Fruit fly (Drosophila melanogaster) whole organism, embryonic: Measurements from ENCODE around the gene CycB3.

Experiments used
- CG10267 ChIP-seq: fragments of 200-800 bp; sonication (Bioruptor generic); optimal IDR thresholded peaks from 2 replicates; lab custom pipeline; 2018; ENCODE audit warnings: missing biosample characterization, mild to moderate bottlenecking, missing genetic modification characterization, moderate library complexity
- CG11456 ChIP-seq: fragments of 200-800 bp; sonication (Bioruptor generic); IDR thresholded peaks from 3 replicates; pipeline ENCODE4 v1.3.6; 2022; ENCODE audit warnings: missing biosample characterization, missing genetic modification characterization
- CG12219 ChIP-seq: fragments of 200-800 bp; sonication (Bioruptor generic); optimal IDR thresholded peaks from 3 replicates; lab custom pipeline; 2018; ENCODE audit warnings: missing biosample characterization, mild to moderate bottlenecking, missing genetic modification characterization
- CG13624 ChIP-seq: fragments of 200-800 bp; sonication (Bioruptor generic); optimal IDR thresholded peaks from 2 replicates; lab custom pipeline; 2016; ENCODE audit warnings: missing biosample characterization, missing genetic modification characterization
- CG1647 ChIP-seq: fragments of 200-800 bp; sonication (Bioruptor generic); optimal IDR thresholded peaks from 3 replicates; lab custom pipeline; 2016; ENCODE audit warnings: missing biosample characterization, missing genetic modification characterization
- CG17802 ChIP-seq: fragments of 200-800 bp; sonication (Bioruptor generic); optimal IDR thresholded peaks from 2 replicates; lab custom pipeline; 2018; ENCODE audit warnings: missing biosample characterization, mild to moderate bottlenecking, missing genetic modification characterization, moderate library complexity
- CG18476 ChIP-seq: fragments of 200-800 bp; sonication (Bioruptor generic); optimal IDR thresholded peaks from 2 replicates; lab custom pipeline; 2016; ENCODE audit warnings: missing biosample characterization, mild to moderate bottlenecking, missing genetic modification characterization
- CG2116 ChIP-seq: fragments of 200-800 bp; sonication (Bioruptor generic); optimal IDR thresholded peaks from 3 replicates; lab custom pipeline; 2018; ENCODE audit warnings: missing biosample characterization, mild to moderate bottlenecking, missing genetic modification characterization
- CG2678 ChIP-seq: fragments of 200-800 bp; sonication (Bioruptor generic); optimal IDR thresholded peaks from 3 replicates; lab custom pipeline; 2019; ENCODE audit warnings: missing biosample characterization, mild to moderate bottlenecking, missing genetic modification characterization, moderate library complexity
- CG4360 ChIP-seq: fragments of 200-800 bp; sonication (Bioruptor generic); IDR thresholded peaks from 2 replicates; pipeline ENCODE4 v1.3.6; 2022; ENCODE audit warnings: missing biosample characterization, missing genetic modification characterization
- CG4617 ChIP-seq: fragments of 200-800 bp; sonication (Bioruptor generic); optimal IDR thresholded peaks from 3 replicates; lab custom pipeline; 2016; ENCODE audit warnings: missing biosample characterization, missing genetic modification characterization, borderline replicate concordance
- CG4820 ChIP-seq: fragments of 200-800 bp; sonication (Bioruptor generic); optimal IDR thresholded peaks from 3 replicates; lab custom pipeline; 2016; ENCODE audit warnings: missing biosample characterization, missing genetic modification characterization
- CG6654 ChIP-seq: fragments of 200-800 bp; sonication (Bioruptor generic); optimal IDR thresholded peaks from 2 replicates; lab custom pipeline; 2017; ENCODE audit warnings: missing biosample characterization, mild to moderate bottlenecking, missing genetic modification characterization
- CG6683 ChIP-seq: fragments of 200-800 bp; sonication (Bioruptor generic); optimal IDR thresholded peaks from 2 replicates; lab custom pipeline; 2017; ENCODE audit warnings: missing biosample characterization, mild to moderate bottlenecking, missing genetic modification characterization, missing genetic modification reagents
- CG7556 ChIP-seq: fragments of 200-800 bp; sonication (Bioruptor generic); optimal IDR thresholded peaks from 2 replicates; lab custom pipeline; 2017; ENCODE audit warnings: missing biosample characterization, mild to moderate bottlenecking, missing genetic modification characterization
- CG7786 ChIP-seq: fragments of 200-800 bp; sonication (Bioruptor generic); optimal IDR thresholded peaks from 2 replicates; lab custom pipeline; 2016; ENCODE audit warnings: missing biosample characterization, missing genetic modification characterization
- CG7839 ChIP-seq: fragments of 200-800 bp; sonication (Bioruptor generic); optimal IDR thresholded peaks from 3 replicates; lab custom pipeline; 2018; ENCODE audit warnings: missing biosample characterization, mild to moderate bottlenecking, missing genetic modification characterization, moderate library complexity
- CG8290 ChIP-seq, 3 experiments: fragments of 200-800 bp; sonication (Bioruptor generic); optimal IDR thresholded peaks; 2 replicates each; lab custom pipeline; 2016 to 2019; ENCODE audit warnings: missing biosample characterization in 3 of 3, missing genetic modification characterization in 3 of 3, mild to moderate bottlenecking in 2 of 3, moderate library complexity in 1 of 3
- D ChIP-seq, 2 experiments: fragments of 200-800 bp in 1 of 2; fragments of >200 bp in 1 of 2; sonication (Bioruptor generic) in 1 of 2; optimal IDR thresholded peaks; 2 replicates in 1 of 2; 3 replicates in 1 of 2; lab custom pipeline; 2017; ENCODE audit warnings: mild to moderate bottlenecking in 1 of 2, missing biosample characterization in 1 of 2, missing genetic modification characterization in 1 of 2, missing genetic modification reagents in 1 of 2
- Dip3 ChIP-seq: fragments of 200-800 bp; sonication (Bioruptor generic); optimal IDR thresholded peaks from 3 replicates; lab custom pipeline; 2016; ENCODE audit warnings: missing biosample characterization, missing genetic modification characterization
- E2f2 ChIP-seq: fragments of 200-800 bp; sonication (Bioruptor generic); IDR thresholded peaks from 2 replicates; pipeline ENCODE4 v1.3.6; 2022; ENCODE audit warnings: missing biosample characterization, missing genetic modification characterization
- Fer2 ChIP-seq: fragments of 200-800 bp; sonication (Bioruptor generic); optimal IDR thresholded peaks from 2 replicates; lab custom pipeline; 2018; ENCODE audit warnings: missing biosample characterization, mild to moderate bottlenecking, missing genetic modification characterization, moderate library complexity
- Gsc ChIP-seq: fragments of 200-800 bp; sonication (Bioruptor generic); IDR thresholded peaks from 2 replicates; pipeline ENCODE4 v1.3.6; 2022; ENCODE audit warnings: missing biosample characterization, missing genetic modification characterization
- Hand ChIP-seq: fragments of 200-800 bp; sonication (Bioruptor generic); optimal IDR thresholded peaks from 2 replicates; lab custom pipeline; 2017; ENCODE audit warnings: mild to moderate bottlenecking, missing biosample characterization, missing genetic modification reagents, missing genetic modification characterization
- Med ChIP-seq: fragments of 200-800 bp; sonication (Bioruptor generic); peaks from one replicate; lab custom pipeline; 2016; ENCODE audit warnings: missing biosample characterization, missing genetic modification characterization, mild to moderate bottlenecking, inconsistent platforms, moderate library complexity
- Meics ChIP-seq: fragments of 200-800 bp; sonication (Bioruptor generic); optimal IDR thresholded peaks from 2 replicates; lab custom pipeline; 2017; ENCODE audit warnings: missing biosample characterization, mild to moderate bottlenecking, missing genetic modification characterization
- Mrtf ChIP-seq: fragments of 200-800 bp; sonication (Bioruptor generic); IDR thresholded peaks from 3 replicates; pipeline ENCODE4 v1.3.6; 2022; ENCODE audit warnings: missing biosample characterization, missing genetic modification characterization
- Spps ChIP-seq: fragments of 200-800 bp; sonication (Bioruptor generic); optimal IDR thresholded peaks from 2 replicates; lab custom pipeline; 2018; ENCODE audit warnings: missing biosample characterization, mild to moderate bottlenecking, missing genetic modification characterization
- TFAM ChIP-seq: fragments of 200-800 bp; sonication (Bioruptor generic); optimal IDR thresholded peaks from 2 replicates; lab custom pipeline; 2017; ENCODE audit warnings: missing biosample characterization, missing genetic modification characterization, inconsistent platforms
- bigmax ChIP-seq: fragments of 200-800 bp; sonication (Bioruptor generic); optimal IDR thresholded peaks from 2 replicates; lab custom pipeline; 2018; ENCODE audit warnings: missing biosample characterization, mild to moderate bottlenecking, missing genetic modification characterization
- bowl ChIP-seq: fragments of 200-800 bp; sonication (Bioruptor generic); IDR thresholded peaks from 2 replicates; pipeline ENCODE4 v1.3.6; 2022; ENCODE audit warnings: missing biosample characterization, missing genetic modification characterization
- chn ChIP-seq: fragments of 200-800 bp; sonication (Bioruptor generic); optimal IDR thresholded peaks from 2 replicates; lab custom pipeline; 2016; ENCODE audit warnings: missing biosample characterization, missing genetic modification characterization
- cwo ChIP-seq: fragments of 200-800 bp; sonication (Bioruptor generic); optimal IDR thresholded peaks from 3 replicates; lab custom pipeline; 2017; ENCODE audit warnings: missing biosample characterization, missing genetic modification characterization, mild to moderate bottlenecking, moderate library complexity, missing genetic modification reagents
- da ChIP-seq: fragments of 200-800 bp; sonication (Bioruptor generic); optimal IDR thresholded peaks from 2 replicates; lab custom pipeline; 2016; ENCODE audit warnings: missing biosample characterization, missing genetic modification characterization
- en ChIP-seq: fragments of 200-800 bp; sonication (Bioruptor generic); optimal IDR thresholded peaks from 2 replicates; lab custom pipeline; 2016; ENCODE audit warnings: missing biosample characterization, missing genetic modification characterization
- grn ChIP-seq: fragments of 200-800 bp; sonication (Bioruptor generic); optimal IDR thresholded peaks from 3 replicates; lab custom pipeline; 2017; ENCODE audit warnings: missing biosample characterization, missing genetic modification characterization
- lab ChIP-seq: fragments of 200-800 bp; sonication (Bioruptor generic); optimal IDR thresholded peaks from 3 replicates; lab custom pipeline; 2017; ENCODE audit warnings: missing biosample characterization, missing genetic modification characterization, mild to moderate bottlenecking, moderate library complexity, missing genetic modification reagents
- nerfin-2 ChIP-seq: fragments of 200-800 bp; sonication (Bioruptor generic); IDR thresholded peaks from 2 replicates; pipeline ENCODE4 v1.3.6; 2022; ENCODE audit warnings: missing biosample characterization, missing genetic modification characterization; ENCODE audit not compliant: partially characterized antibody
- pita ChIP-seq: fragments of 200-800 bp; sonication (Bioruptor generic); optimal IDR thresholded peaks from 2 replicates; lab custom pipeline; 2017; ENCODE audit warnings: missing biosample characterization, mild to moderate bottlenecking, missing genetic modification characterization
- prd ChIP-seq, 3 experiments: fragments of >200 bp in 2 of 3; fragments of 200-800 bp in 1 of 3; sonication (Bioruptor generic) in 1 of 3; optimal IDR thresholded peaks in 2 of 3; IDR thresholded peaks in 1 of 3; 2 replicates in 2 of 3; 3 replicates in 1 of 3; pipeline versions ENCODE4 v1.3.6 to Lab custom; 2017 to 2022; ENCODE audit warnings: missing biosample characterization in 1 of 3, missing genetic modification characterization in 1 of 3
- sc ChIP-seq, 3 experiments: fragments of >200 bp in 2 of 3; fragments of 200-800 bp in 1 of 3; sonication (Bioruptor generic) in 1 of 3; optimal IDR thresholded peaks; 2 replicates in 2 of 3; 3 replicates in 1 of 3; lab custom pipeline; 2017; ENCODE audit warnings: mild to moderate bottlenecking in 1 of 3, missing biosample characterization in 1 of 3, missing genetic modification characterization in 1 of 3, missing genetic modification reagents in 1 of 3
- sim ChIP-seq: fragments of 200-800 bp; sonication (Bioruptor generic); IDR thresholded peaks from 2 replicates; pipeline ENCODE4 v1.3.6; 2022; ENCODE audit warnings: missing biosample characterization, missing genetic modification characterization
- slbo ChIP-seq: fragments of 200-800 bp; sonication (Bioruptor generic); IDR thresholded peaks from 2 replicates; pipeline ENCODE4 v1.3.6; 2022; ENCODE audit warnings: missing biosample characterization, missing genetic modification characterization
- sna ChIP-seq: fragments of 200-800 bp; sonication (Bioruptor generic); IDR thresholded peaks from 2 replicates; pipeline ENCODE4 v1.3.6; 2022; ENCODE audit warnings: missing biosample characterization, missing genetic modification characterization; ENCODE audit not compliant: partially characterized antibody
- vnd ChIP-seq: fragments of 200-800 bp; sonication (Bioruptor generic); IDR thresholded peaks from 3 replicates; pipeline ENCODE4 v1.3.6; 2022; ENCODE audit warnings: missing biosample characterization, missing genetic modification characterization; ENCODE audit not compliant: partially characterized antibody
- wek ChIP-seq: fragments of 200-800 bp; sonication (Bioruptor generic); optimal IDR thresholded peaks from 3 replicates; lab custom pipeline; 2018; ENCODE audit warnings: missing biosample characterization, mild to moderate bottlenecking, missing genetic modification characterization, moderate library complexity

CycB3 gene

dm6 chr3R:24917814-24918636 is 47.4 kb upstream of the CycB3 start, which contains the start of the genes PIG-S, sud1 and CG11168 (continued):
- no peak for TF ChIP-seq sim
- TF ChIP-seq E2f2 (GFP tag; lab: Robert Waterston, UW) = peak; percentile 26; the same call in 1 of the 2 replicates
- TF ChIP-seq Spps = no peak
- TF ChIP-seq CG10267 (tag; lab: Kevin White, UChicago) = peak; percentile 72
- peak; percentile 81 for TF ChIP-seq Med (GFP tag; lab: Kevin White, UChicago)
- TF ChIP-seq CG8290 (GFP tag; optimal IDR thresholded peaks at IDR 0.05; lab: Kevin White, UChicago) = peak; percentile 40
- no peak for TF ChIP-seq CG8290 (tag; optimal IDR thresholded peaks at IDR 0.05; lab: Kevin White, UChicago)
- TF ChIP-seq CG1647 (GFP tag; lab: Kevin White, UChicago) = no peak
- no peak for TF ChIP-seq CG2678 (tag; lab: Kevin White, UChicago)
- TF ChIP-seq Fer2 (tag; lab: Kevin White, UChicago) = peak; percentile 34
- peak; percentile 91 for TF ChIP-seq sna
- peak; percentile 66 for TF ChIP-seq CG18476 (GFP tag; lab: Kevin White, UChicago)
- TF ChIP-seq wek = no peak
- no peak for TF ChIP-seq CG4360 (GFP tag; lab: Robert Waterston, UW)
- no peak for TF ChIP-seq cwo (GFP tag; lab: Kevin White, UChicago)
- peak; percentile 30 for TF ChIP-seq CG4820 (GFP tag; lab: Kevin White, UChicago)
- no peak for TF ChIP-seq da (GFP tag; lab: Kevin White, UChicago)
- TF ChIP-seq sc (optimal IDR thresholded peaks at IDR 0.05; lab: Kevin White, UChicago) = no peak
- TF ChIP-seq sc (GFP tag; optimal IDR thresholded peaks at IDR 0.05; lab: Kevin White, UChicago) = no peak
- TF ChIP-seq CG13624 = no peak
- no peak for TF ChIP-seq chn (GFP tag; lab: Kevin White, UChicago)
- peak; percentile 88 for TF ChIP-seq slbo (GFP tag; lab: Robert Waterston, UW)
- no peak for TF ChIP-seq Mrtf
- TF ChIP-seq CG7556 (GFP tag; lab: Kevin White, UChicago) = no peak
- peak; percentile 95 for TF ChIP-seq vnd (GFP tag; lab: Robert Waterston, UW)
- no peak for TF ChIP-seq grn
- peak; percentile 65 for TF ChIP-seq Meics (GFP tag; lab: Kevin White, UChicago)
- no peak for TF ChIP-seq prd (optimal IDR thresholded peaks at IDR 0.05; lab: Kevin White, UChicago)
- TF ChIP-seq prd (GFP tag; IDR thresholded peaks at IDR 0.05; lab: Robert Waterston, UW) = peak; percentile 88
- TF ChIP-seq Hand = no peak
- TF ChIP-seq TFAM = no peak
- TF ChIP-seq nerfin-2 (GFP tag; lab: Robert Waterston, UW) = peak; percentile 81
- TF ChIP-seq pita (GFP tag; lab: Kevin White, UChicago) = no peak
- TF ChIP-seq CG11456 (GFP tag; lab: Robert Waterston, UW) = peak; percentile 72
- no peak for TF ChIP-seq CG17802 (tag; lab: Kevin White, UChicago)
- TF ChIP-seq Gsc = no peak
- no peak for TF ChIP-seq CG6654
- TF ChIP-seq CG12219 (GFP tag; lab: Kevin White, UChicago) = no peak
- TF ChIP-seq lab = no peak
- TF ChIP-seq CG2116 (GFP tag; lab: Kevin White, UChicago) = peak; percentile 61
- no peak for TF ChIP-seq bigmax (GFP tag; lab: Kevin White, UChicago)
- TF ChIP-seq CG4617 = peak; percentile 53
- no peak for TF ChIP-seq bowl (GFP tag; lab: Robert Waterston, UW)
- TF ChIP-seq D (optimal IDR thresholded peaks at IDR 0.05; lab: Kevin White, UChicago) = no peak
- TF ChIP-seq D (GFP tag; optimal IDR thresholded peaks at IDR 0.05; lab: Kevin White, UChicago) = peak; percentile 19
- TF ChIP-seq CG7786 (GFP tag; lab: Kevin White, UChicago) = no peak
- no peak for TF ChIP-seq en
- TF ChIP-seq Dip3 (GFP tag; lab: Kevin White, UChicago) = no peak
- no peak for TF ChIP-seq CG7839 (tag; lab: Kevin White, UChicago)
- no peak for TF ChIP-seq CG6683 (GFP tag; lab: Kevin White, UChicago)
